Fruit fly (Drosophila melanogaster) whole organism, wandering third instar larva: ENCODE results near the gene CG12010.
A peak's percentile ranks its signal among the peaks of the same experiment; 100 is the strongest.

Source experiments
- Hr83 ChIP-seq: fragments of 200-300 bp; sonication (Bioruptor generic); optimal IDR thresholded peaks from 2 replicates; lab custom pipeline; 2016; ENCODE audit warnings: missing biosample characterization, mild to moderate bottlenecking, missing genetic modification characterization, moderate library complexity; ENCODE audit not compliant: poor library complexity, severe bottlenecking
- Mio ChIP-seq: sonication (Bioruptor generic); optimal IDR thresholded peaks from 2 replicates; lab custom pipeline; 2016; ENCODE audit warnings: missing biosample characterization, missing genetic modification characterization
- Vsx2 ChIP-seq: fragments of 200-300, 225-300 bp; sonication (Bioruptor generic); optimal IDR thresholded peaks from 2 replicates; lab custom pipeline; 2018; ENCODE audit warnings: missing biosample characterization, missing genetic modification characterization; ENCODE audit not compliant: partially characterized antibody
- lola ChIP-seq: fragments of >200 bp; optimal IDR thresholded peaks from 2 replicates; lab custom pipeline; 2017; ENCODE audit warnings: missing biosample characterization, missing genetic modification characterization
- psq ChIP-seq: fragments of 200-800 bp; sonication (Bioruptor generic); optimal IDR thresholded peaks from 3 replicates; lab custom pipeline; 2017; ENCODE audit warnings: missing biosample characterization, mild to moderate bottlenecking, missing genetic modification characterization, moderate library complexity

DNA sequence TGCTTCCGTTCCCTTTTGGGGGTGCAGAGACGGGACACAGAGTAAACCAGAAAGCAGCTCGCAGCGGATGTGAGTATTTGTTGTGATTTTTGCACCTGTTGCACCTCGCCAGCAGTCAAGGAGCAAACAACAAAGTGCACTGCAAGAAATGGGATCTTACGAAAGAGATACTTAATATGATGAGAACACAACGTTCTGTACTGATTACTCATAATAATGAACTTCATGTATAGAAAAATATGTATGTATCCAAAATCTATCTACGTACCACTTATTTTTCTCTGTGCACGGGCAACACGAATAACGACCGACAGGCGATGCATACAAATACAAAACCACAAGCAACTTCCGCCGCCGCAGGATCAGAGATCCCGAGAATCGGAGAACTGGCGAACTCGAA, 23.8 kb downstream of the CG12010 start:
- TF ChIP-seq Hr83 (GFP tag; lab: Kevin White, UChicago) (no peak), lola (GFP tag; lab: Kevin White, UChicago) (no peak), Vsx2 (GFP tag; lab: Kevin White, UChicago) (no peak), Mio (GFP tag; lab: Kevin White, UChicago) (no peak), psq (peak; percentile 84)
